Worm (Caenorhabditis elegans) whole organism, L2 larva: ENCODE measurements around the gene cyn-9.

Source experiments
- C34F6.9 ChIP-seq: fragments of 150-350 bp; optimal IDR thresholded peaks from 2 replicates; lab custom pipeline; 2014; ENCODE audit warnings: missing biosample characterization, missing genetic modification characterization
- F13H6.1 ChIP-seq: sonication (generic microtip); optimal IDR thresholded peaks from 2 replicates; lab custom pipeline; 2016; ENCODE audit warnings: missing genetic modification characterization, missing compliant biosample characterization
- R02D3.7 ChIP-seq: fragments of 150-350 bp; optimal IDR thresholded peaks from 2 replicates; lab custom pipeline; 2014; ENCODE audit warnings: missing biosample characterization, missing genetic modification characterization
- Y55F3AM.14 ChIP-seq: fragments of 200-800 bp; sonication (Bioruptor generic); optimal IDR thresholded peaks from 2 replicates; lab custom pipeline; 2018; ENCODE audit warnings: mild to moderate bottlenecking, missing genetic modification characterization, missing compliant biosample characterization
- ZK546.5 ChIP-seq: sonication (generic microtip); optimal IDR thresholded peaks from 2 replicates; lab custom pipeline; 2017; ENCODE audit warnings: missing biosample characterization, missing genetic modification characterization
- alr-1 ChIP-seq: fragments of 150-350 bp; optimal IDR thresholded peaks from 2 replicates; lab custom pipeline; 2014; ENCODE audit warnings: missing biosample characterization, missing genetic modification characterization
- aly-2 ChIP-seq: fragments of 150-350 bp; optimal IDR thresholded peaks from 2 replicates; lab custom pipeline; 2014; ENCODE audit warnings: missing biosample characterization, missing genetic modification characterization
- ama-1 ChIP-seq: fragments of 150-350 bp; optimal IDR thresholded peaks from 2 replicates; lab custom pipeline; 2018; ENCODE audit warnings: inconsistent platforms
- blmp-1 ChIP-seq: sonication (generic microtip); optimal IDR thresholded peaks from 2 replicates; lab custom pipeline; 2017; ENCODE audit warnings: missing genetic modification characterization, mild to moderate bottlenecking, missing compliant biosample characterization, antibody characterized with exemption, moderate library complexity; ENCODE audit not compliant: insufficient read depth
- crh-2 ChIP-seq: sonication (generic microtip); optimal IDR thresholded peaks from 2 replicates; lab custom pipeline; 2017; ENCODE audit warnings: missing biosample characterization, missing genetic modification characterization
- egl-27 ChIP-seq: sonication (generic microtip); optimal IDR thresholded peaks from 3 replicates; lab custom pipeline; 2017; ENCODE audit warnings: missing biosample characterization, missing genetic modification reagents, missing genetic modification characterization
- elt-1 ChIP-seq: fragments of 150-350 bp; optimal IDR thresholded peaks from 2 replicates; lab custom pipeline; 2014; ENCODE audit warnings: missing biosample characterization, missing genetic modification characterization
- fos-1 ChIP-seq: fragments of 150-350 bp; optimal IDR thresholded peaks from 2 replicates; lab custom pipeline; 2014; ENCODE audit warnings: missing biosample characterization, missing genetic modification characterization
- gmeb-1 ChIP-seq: fragments of 150-350 bp; optimal IDR thresholded peaks from 2 replicates; lab custom pipeline; 2014; ENCODE audit warnings: missing biosample characterization, missing genetic modification characterization
- lin-11 ChIP-seq: fragments of 150-350 bp; sonication (generic microtip); optimal IDR thresholded peaks from 2 replicates; lab custom pipeline; 2014; ENCODE audit warnings: missing biosample characterization, missing genetic modification characterization, inconsistent platforms, mixed read lengths
- lin-13 ChIP-seq: fragments of 150-350 bp; optimal IDR thresholded peaks from 2 replicates; lab custom pipeline; 2014; ENCODE audit warnings: missing biosample characterization, missing genetic modification reagents, missing genetic modification characterization
- lin-39 ChIP-seq: fragments of 150-350 bp; optimal IDR thresholded peaks from 2 replicates; lab custom pipeline; 2014; ENCODE audit warnings: missing biosample characterization, missing genetic modification reagents, missing genetic modification characterization
- lsy-2 ChIP-seq, 2 experiments: fragments of 150-350 bp in 1 of 2; sonication (generic microtip) in 1 of 2; optimal IDR thresholded peaks; 2 replicates each; lab custom pipeline; 2014 to 2017; ENCODE audit warnings: missing biosample characterization in 2 of 2, missing genetic modification characterization in 2 of 2
- mab-5 ChIP-seq: fragments of 150-350 bp; optimal IDR thresholded peaks from 2 replicates; lab custom pipeline; 2014; ENCODE audit warnings: missing biosample characterization, missing genetic modification characterization
- nhr-12 ChIP-seq: fragments of 150-350 bp; optimal IDR thresholded peaks from 2 replicates; lab custom pipeline; 2014; ENCODE audit warnings: missing biosample characterization, missing genetic modification characterization
- nhr-129 ChIP-seq: fragments of 150-350 bp; optimal IDR thresholded peaks from 2 replicates; lab custom pipeline; 2014; ENCODE audit warnings: missing biosample characterization, missing genetic modification characterization
- nhr-21 ChIP-seq: fragments of 150-350 bp; optimal IDR thresholded peaks from 2 replicates; lab custom pipeline; 2014; ENCODE audit warnings: missing biosample characterization, missing genetic modification characterization
- nhr-237 ChIP-seq: fragments of 150-350 bp; optimal IDR thresholded peaks from 2 replicates; lab custom pipeline; 2014; ENCODE audit warnings: missing biosample characterization, missing genetic modification characterization
- nhr-6 ChIP-seq: fragments of 150-350 bp; optimal IDR thresholded peaks from 2 replicates; lab custom pipeline; 2014; ENCODE audit warnings: missing biosample characterization, missing genetic modification characterization
- nhr-77 ChIP-seq: fragments of 150-350 bp; optimal IDR thresholded peaks from 2 replicates; lab custom pipeline; 2014; ENCODE audit warnings: missing biosample characterization, missing genetic modification characterization
- peb-1 ChIP-seq: fragments of 150-350 bp; optimal IDR thresholded peaks from 2 replicates; lab custom pipeline; 2014; ENCODE audit warnings: missing biosample characterization, missing genetic modification characterization
- sem-4 ChIP-seq: fragments of 150-350 bp; optimal IDR thresholded peaks from 2 replicates; lab custom pipeline; 2014; ENCODE audit warnings: missing biosample characterization, missing genetic modification reagents, missing genetic modification characterization
- skn-1 ChIP-seq: sonication (generic microtip); optimal IDR thresholded peaks from 2 replicates; lab custom pipeline; 2017; ENCODE audit warnings: missing biosample characterization, missing genetic modification characterization
- sma-3 ChIP-seq: sonication (generic microtip); optimal IDR thresholded peaks from 2 replicates; lab custom pipeline; 2016; ENCODE audit warnings: missing genetic modification reagents, missing genetic modification characterization, missing compliant biosample characterization
- sma-9 ChIP-seq, 2 experiments: fragments of 150-350 bp in 1 of 2; sonication (generic microtip) in 1 of 2; optimal IDR thresholded peaks; 2 replicates each; lab custom pipeline; 2014 to 2016; ENCODE audit warnings: missing genetic modification characterization in 2 of 2, mild to moderate bottlenecking in 1 of 2, missing biosample characterization in 1 of 2, missing compliant biosample characterization in 1 of 2, missing genetic modification reagents in 1 of 2, moderate library complexity in 1 of 2
- snpc-4 ChIP-seq: fragments of 150-350 bp; optimal IDR thresholded peaks from 2 replicates; lab custom pipeline; 2014; ENCODE audit warnings: missing biosample characterization, missing genetic modification characterization
- unc-39 ChIP-seq: fragments of 150-350 bp; optimal IDR thresholded peaks from 2 replicates; lab custom pipeline; 2014; ENCODE audit warnings: missing biosample characterization, missing genetic modification characterization
- unc-55 ChIP-seq: fragments of 150-350 bp; sonication (generic microtip); optimal IDR thresholded peaks from 3 replicates; lab custom pipeline; 2014; ENCODE audit warnings: missing biosample characterization, missing genetic modification reagents, missing genetic modification characterization
- unc-62 ChIP-seq: fragments of 150-350 bp; optimal IDR thresholded peaks from 2 replicates; lab custom pipeline; 2014; ENCODE audit warnings: missing biosample characterization, missing genetic modification reagents, missing genetic modification characterization
- ztf-1 ChIP-seq: fragments of 200-800 bp; sonication (Bioruptor generic); conservative IDR thresholded peaks from 2 replicates; pipeline ENCODE4 v1.3.6; 2022; ENCODE audit warnings: missing genetic modification characterization, missing compliant biosample characterization
- ztf-11 ChIP-seq: sonication (generic microtip); optimal IDR thresholded peaks from 2 replicates; lab custom pipeline; 2017; ENCODE audit warnings: missing biosample characterization, missing genetic modification characterization
- ztf-4 ChIP-seq: fragments of 150-350 bp; optimal IDR thresholded peaks from 2 replicates; lab custom pipeline; 2014; ENCODE audit warnings: missing biosample characterization, missing genetic modification characterization

The cyn-9 gene

ce11 chrIII:3698366-3698765, 1.1 kb downstream of the cyn-9 start:
- TF ChIP-seq gmeb-1 (tag; lab: Kevin White, UChicago) (no peak), blmp-1 (tag; lab: Kevin White, UChicago) (no peak), lin-39 (tag; lab: Kevin White, UChicago) (no peak), ztf-11 (tag; lab: Kevin White, UChicago) (no peak), sma-3 (GFP tag; lab: Kevin White, UChicago) (no peak), C34F6.9 (tag; lab: Kevin White, UChicago) (no peak), skn-1 (tag; lab: Kevin White, UChicago) (no peak), ztf-1 (GFP tag; lab: Robert Waterston, UW) (no peak), peb-1 (tag; lab: Kevin White, UChicago) (no peak), fos-1 (tag; lab: Kevin White, UChicago) (no peak), nhr-6 (tag; lab: Kevin White, UChicago) (no peak), crh-2 (tag; lab: Kevin White, UChicago) (no peak), sma-9 (GFP tag; optimal IDR thresholded peaks at IDR 0.05; lab: Kevin White, UChicago) (no peak), sma-9 (tag; optimal IDR thresholded peaks at IDR 0.05; lab: Kevin White, UChicago) (no peak), aly-2 (tag; lab: Kevin White, UChicago) (no peak), unc-62 (GFP tag; lab: Kevin White, UChicago) (no peak), ZK546.5 (no peak), lin-13 (no peak), elt-1 (tag; lab: Kevin White, UChicago) (no peak), sem-4 (tag; lab: Kevin White, UChicago) (no peak), R02D3.7 (tag; lab: Kevin White, UChicago) (no peak)

ce11 chrIII:3695398-3695797, 4.0 kb downstream of the cyn-9 start:
- TF ChIP-seq unc-55 (peak; percentile 15), lsy-2 (tag; optimal IDR thresholded peaks at IDR 0.05; lab: Kevin White, UChicago) (peak; percentile 19 to 24)

- no peak for TF ChIP-seq nhr-12 (tag; lab: Kevin White, UChicago)
- TF ChIP-seq mab-5, result no peak
- no peak for TF ChIP-seq nhr-129 (tag; lab: Kevin White, UChicago)
- no peak for TF ChIP-seq sem-4 (tag; lab: Kevin White, UChicago)
- no peak for TF ChIP-seq Y55F3AM.14
- TF ChIP-seq ama-1 (lab: Kevin White, UChicago), result no peak
- no peak for TF ChIP-seq R02D3.7 (tag; lab: Kevin White, UChicago)
- TF ChIP-seq elt-1 (tag; lab: Kevin White, UChicago), result no peak
- no peak for TF ChIP-seq snpc-4
- TF ChIP-seq nhr-237 (tag; lab: Kevin White, UChicago), result no peak
- no peak for TF ChIP-seq sma-9 (GFP tag; optimal IDR thresholded peaks at IDR 0.05; lab: Kevin White, UChicago)
- no peak for TF ChIP-seq sma-9 (tag; optimal IDR thresholded peaks at IDR 0.05; lab: Kevin White, UChicago)
- TF ChIP-seq peb-1 (tag; lab: Kevin White, UChicago), result no peak
These were observed 4.9 kb downstream of the cyn-9 start, which contains the start of gene npr-15 for ce11 chrIII:3694572-3694971. Gene npr-15, minus strand, starts transcription at chrIII:3694672.

ce11 chrIII:3692516-3692915, 6.9 kb downstream of the cyn-9 start:
- TF ChIP-seq egl-27 (tag; lab: Kevin White, UChicago) (no peak), C34F6.9 (tag; lab: Kevin White, UChicago) (peak; percentile 24)

ce11 chrIII:3682869-3683403, 16.5 kb downstream of the cyn-9 start:
- TF ChIP-seq lsy-2 (tag; optimal IDR thresholded peaks at IDR 0.05; lab: Kevin White, UChicago), result no peak
- no peak for TF ChIP-seq nhr-6 (tag; lab: Kevin White, UChicago)
- no peak for TF ChIP-seq unc-39 (tag; lab: Kevin White, UChicago)
- no peak for TF ChIP-seq ZK546.5
- no peak for TF ChIP-seq C34F6.9 (tag; lab: Kevin White, UChicago)
- TF ChIP-seq lin-11 (tag; lab: Kevin White, UChicago), result no peak
- TF ChIP-seq egl-27 (tag; lab: Kevin White, UChicago), result no peak
- TF ChIP-seq nhr-12 (tag; lab: Kevin White, UChicago), result no peak
- TF ChIP-seq fos-1 (tag; lab: Kevin White, UChicago), result no peak
- no peak for TF ChIP-seq lin-39 (tag; lab: Kevin White, UChicago)
- no peak for TF ChIP-seq ztf-4
- no peak for TF ChIP-seq alr-1 (tag; lab: Kevin White, UChicago)
- no peak for TF ChIP-seq ama-1 (lab: Kevin White, UChicago)
- TF ChIP-seq nhr-237 (tag; lab: Kevin White, UChicago), result no peak
- no peak for TF ChIP-seq blmp-1 (tag; lab: Kevin White, UChicago)
- no peak for TF ChIP-seq lin-13
- no peak for TF ChIP-seq nhr-77 (tag; lab: Kevin White, UChicago)
- TF ChIP-seq nhr-21 (tag; lab: Kevin White, UChicago), result no peak
- no peak for TF ChIP-seq F13H6.1
